Worm (Caenorhabditis elegans): ENCODE data around the gene F59B2.12.

DNA sequence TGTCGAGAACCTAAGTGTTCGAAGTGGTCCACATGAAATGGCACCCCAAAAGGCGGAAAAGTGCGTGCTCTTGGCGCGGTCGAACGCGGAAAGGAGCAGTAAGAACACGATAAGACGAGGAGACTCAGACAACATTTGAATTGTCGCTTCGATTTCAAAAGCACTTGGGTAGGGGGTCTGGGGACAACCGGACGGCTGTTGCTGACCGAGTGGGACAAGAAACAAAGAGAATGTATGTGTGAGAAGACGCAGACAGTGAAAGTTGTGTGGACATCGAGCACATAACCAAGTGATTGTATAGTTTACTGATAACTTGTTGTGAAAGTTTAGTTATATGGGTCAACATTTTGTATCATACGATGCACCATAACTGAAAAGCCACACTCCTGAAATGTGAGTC, 10.2 kb upstream of the F59B2.12 start:
- TF ChIP-seq flt-1 (GFP tag; IDR thresholded peaks at IDR 0.05) (no peak), med-1 (GFP tag; optimal IDR thresholded peaks at IDR 0.05; ENCODE audit: insufficient read depth) (no peak), T22C8.4 (GFP tag; IDR thresholded peaks at IDR 0.05) (no peak), klf-2 (GFP tag; conservative IDR thresholded peaks at IDR 0.05) (no peak), ref-1 (GFP tag; conservative IDR thresholded peaks at IDR 0.05) (no peak), tab-1 (GFP tag; IDR thresholded peaks at IDR 0.05) (0 out of 2 replicates have a peak, but pooled peaks have one; percentile 7)

All from whole organism, midembryonic.